Fruit fly (Drosophila melanogaster) S2 (cell line): ENCODE data around the gene CG33111.

Source experiments
- CG8478 ChIP-seq: fragments of >200 bp; optimal IDR thresholded peaks from 2 replicates; lab custom pipeline; 2018
- CTCF ChIP-seq, 2 experiments: fragments of >200 bp; optimal IDR thresholded peaks; 2 replicates each; lab custom pipeline; 2018

DNA sequence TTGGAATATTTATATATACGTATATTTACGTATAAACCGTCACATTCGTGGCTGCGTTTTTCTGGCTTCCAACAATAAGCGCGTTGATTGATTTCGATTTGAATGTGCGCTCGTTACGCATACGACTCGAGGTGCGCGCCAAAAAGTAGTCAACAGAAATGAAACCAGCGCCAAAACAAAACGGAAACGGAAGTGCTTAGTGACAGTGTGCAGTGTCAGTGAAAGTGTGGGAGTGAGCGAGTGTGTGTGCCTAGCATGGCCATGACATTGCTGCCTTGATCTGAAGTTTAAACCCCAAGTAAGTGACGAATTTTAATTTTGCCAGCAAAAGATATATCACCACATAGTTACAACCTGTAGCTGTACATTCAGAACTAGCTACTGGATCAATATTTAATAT is 15.4 kb downstream of the CG33111 start, which contains the start of gene CG34355:
- TF ChIP-seq CTCF (optimal IDR thresholded peaks at IDR 0.05; lab: Kevin White, UChicago) (no peak), CG8478 (lab: Kevin White, UChicago) (no peak)
